Fruit fly (Drosophila melanogaster): ENCODE measurements around the gene CG2698.

Gene CG2698

dm6 chr3R:7962778-7963494 lies 38.4 kb upstream of the CG2698 start (continued):
- TF ChIP-seq phol (tag; optimal IDR thresholded peaks at IDR 0.05) (peak; percentile 82), hkb (optimal IDR thresholded peaks at IDR 0.05) (no peak), hkb (GFP tag; IDR thresholded peaks at IDR 0.05) (no peak), CG32767 (GFP tag; IDR thresholded peaks at IDR 0.05) (no peak), dmrt11E (tag; optimal IDR thresholded peaks at IDR 0.05) (peak; percentile 84), lbe (GFP tag; optimal IDR thresholded peaks at IDR 0.05) (no peak), CG31365 (tag; optimal IDR thresholded peaks at IDR 0.05) (no peak), ato (GFP tag; IDR thresholded peaks at IDR 0.05; ENCODE audit: partially characterized antibody) (no peak), MBD-R2 (GFP tag; IDR thresholded peaks at IDR 0.05) (no peak), crp (GFP tag; optimal IDR thresholded peaks at IDR 0.05) (no peak), chinmo (GFP tag; IDR thresholded peaks at IDR 0.05; ENCODE audit: partially characterized antibody) (no peak), CG1233 (GFP tag; optimal IDR thresholded peaks at IDR 0.05) (peak; percentile 52), Side (GFP tag; optimal IDR thresholded peaks at IDR 0.05) (no peak), wek (GFP tag; optimal IDR thresholded peaks at IDR 0.05) (no peak), CG7839 (tag; optimal IDR thresholded peaks at IDR 0.05) (peak; percentile 61), nerfin-1 (tag; optimal IDR thresholded peaks at IDR 0.05) (no peak), Usf (GFP tag; optimal IDR thresholded peaks at IDR 0.05) (peak; percentile 62), bowl (GFP tag; IDR thresholded peaks at IDR 0.05) (no peak), eyg (GFP tag; optimal IDR thresholded peaks at IDR 0.05) (no peak), CG16813 (GFP tag; IDR thresholded peaks at IDR 0.05; ENCODE audit: partially characterized antibody) (no peak), btn (GFP tag; optimal IDR thresholded peaks at IDR 0.05) (no peak), chm (GFP tag; IDR thresholded peaks at IDR 0.05) (no peak), CG8290 (GFP tag; optimal IDR thresholded peaks at IDR 0.05) (no peak), CG8290 (tag; optimal IDR thresholded peaks at IDR 0.05) (no peak), CG10209 (GFP tag; optimal IDR thresholded peaks at IDR 0.05) (peak; percentile 40), CG3838 (GFP tag; optimal IDR thresholded peaks at IDR 0.05) (no peak), pho (GFP tag; optimal IDR thresholded peaks at IDR 0.05) (no peak), pzg (GFP tag; optimal IDR thresholded peaks at IDR 0.05) (no peak), Mrtf (GFP tag; IDR thresholded peaks at IDR 0.05) (no peak), ttk (GFP tag; IDR thresholded peaks at IDR 0.05) (no peak; the same call in 1 of the 2 replicates), lov (optimal IDR thresholded peaks at IDR 0.05) (no peak), lov (GFP tag; IDR thresholded peaks at IDR 0.05) (0 out of 3 replicates have a peak, but pooled peaks have one; percentile 5), CG17829 (tag; optimal IDR thresholded peaks at IDR 0.05) (peak; percentile 72), CG17912 (GFP tag; optimal IDR thresholded peaks at IDR 0.05) (no peak), stwl (tag; optimal IDR thresholded peaks at IDR 0.05) (no peak), CG15696 (tag; optimal IDR thresholded peaks at IDR 0.05) (peak; percentile 69), CG15011 (GFP tag; optimal IDR thresholded peaks at IDR 0.05) (no peak), CG4404 (GFP tag; IDR thresholded peaks at IDR 0.05) (no peak), NFAT (GFP tag; IDR thresholded peaks at IDR 0.05) (no peak), Nf-YA (GFP tag; IDR thresholded peaks at IDR 0.05) (no peak), CG3163 (GFP tag; optimal IDR thresholded peaks at IDR 0.05) (no peak), mirr (GFP tag; optimal IDR thresholded peaks at IDR 0.05) (no peak), CG2712 (tag; optimal IDR thresholded peaks at IDR 0.05) (peak; percentile 76), emc (GFP tag; optimal IDR thresholded peaks at IDR 0.05) (no peak), disco-r (GFP tag; optimal IDR thresholded peaks at IDR 0.05) (no peak), CG18599 (GFP tag; optimal IDR thresholded peaks at IDR 0.05) (no peak), CG1647 (GFP tag; optimal IDR thresholded peaks at IDR 0.05) (no peak), CG14050 (GFP tag; IDR thresholded peaks at IDR 0.05) (no peak), Bteb2 (GFP tag; optimal IDR thresholded peaks at IDR 0.05) (no peak), CG17568 (GFP tag; optimal IDR thresholded peaks at IDR 0.05) (no peak), CG3726 (GFP tag; IDR thresholded peaks at IDR 0.05) (no peak)

Measured in whole organism, embryonic.